Worm (Caenorhabditis elegans) whole organism, L1 larva: ENCODE results near the gene H14E04.3.
"Not testable (repeated sequence)": the region's sequence is repeated elsewhere in the genome, so short reads cannot be mapped to it uniquely, and the experiment has no call there.

Experiments used
- F16B12.6 ChIP-seq: fragments of 150-350 bp; optimal IDR thresholded peaks from 2 replicates; lab custom pipeline; 2014; ENCODE audit warnings: missing biosample characterization, missing genetic modification characterization
- lin-15B ChIP-seq: fragments of 150-350 bp; sonication (generic microtip); optimal IDR thresholded peaks from 3 replicates; lab custom pipeline; 2014; ENCODE audit warnings: missing biosample characterization, missing genetic modification characterization
- mep-1 ChIP-seq: fragments of 150-350 bp; optimal IDR thresholded peaks from 2 replicates; lab custom pipeline; 2014; ENCODE audit warnings: missing biosample characterization, missing genetic modification characterization
- sup-37 ChIP-seq: fragments of 200-800 bp; sonication (Bioruptor generic); optimal IDR thresholded peaks from 2 replicates; lab custom pipeline; 2018; ENCODE audit warnings: mild to moderate bottlenecking, missing genetic modification characterization, missing compliant biosample characterization

- not testable (repeated sequence) for TF ChIP-seq sup-37 (GFP tag; lab: Kevin White, UChicago); mep-1; F16B12.6; lin-15B (tag; lab: Kevin White, UChicago)
Observed at ce11 chrIII:2435373-2435772, 49.0 kb upstream of the H14E04.3 start, which contains the start of gene W04B5.6.
